Fruit fly (Drosophila melanogaster): ENCODE measurements around the gene Cp19.

DNA sequence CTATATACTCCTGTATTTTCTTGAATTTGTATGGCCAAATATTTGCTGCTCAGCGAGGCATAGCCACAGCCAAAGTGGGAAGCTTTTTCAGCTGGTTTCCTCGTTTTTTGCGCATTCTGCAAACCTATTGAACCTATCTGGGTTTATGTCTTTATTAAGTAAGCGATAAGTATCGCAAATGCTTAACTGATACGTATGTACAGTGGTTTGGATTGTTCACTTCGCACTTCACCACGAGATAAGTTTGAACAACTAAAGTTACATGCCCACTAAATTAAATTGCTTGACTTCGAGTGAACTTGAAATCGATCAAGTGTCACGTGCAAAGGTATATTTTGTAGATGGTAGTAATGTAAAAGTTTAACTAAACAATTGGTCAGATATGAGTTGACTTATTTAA, 44.0 kb downstream of the Cp19 start:
- TF ChIP-seq CG8478 (optimal IDR thresholded peaks at IDR 0.05) (no peak), CTCF (optimal IDR thresholded peaks at IDR 0.05) (no peak)

Data from S2 (cell line).